Fruit fly (Drosophila melanogaster) whole organism, adult: Measurements from ENCODE around the gene CG43175.

Source experiments
- CG12768 ChIP-seq: fragments of 200-800 bp; sonication (Bioruptor generic); optimal IDR thresholded peaks from 2 replicates; lab custom pipeline; 2017; ENCODE audit warnings: missing biosample characterization, missing genetic modification characterization, mild to moderate bottlenecking, moderate library complexity, missing genetic modification reagents
- Crg-1 ChIP-seq: fragments of 200-800 bp; sonication (Bioruptor generic); optimal IDR thresholded peaks from 2 replicates; lab custom pipeline; 2016; ENCODE audit warnings: missing biosample characterization, missing genetic modification characterization
- Mnt ChIP-seq: fragments of 200-800 bp; sonication (Bioruptor generic); optimal IDR thresholded peaks from 2 replicates; lab custom pipeline; 2016; ENCODE audit warnings: missing biosample characterization, mild to moderate bottlenecking, missing genetic modification characterization
- cnc ChIP-seq, 2 experiments: fragments of >200 bp; optimal IDR thresholded peaks; 2 replicates each; lab custom pipeline; 2017
- pad ChIP-seq: fragments of 200-800 bp; sonication (Bioruptor generic); optimal IDR thresholded peaks from 3 replicates; lab custom pipeline; 2017; ENCODE audit warnings: missing biosample characterization, missing genetic modification characterization, mild to moderate bottlenecking, moderate library complexity, missing genetic modification reagents
- tj ChIP-seq: fragments of 200-800 bp; sonication (Bioruptor generic); optimal IDR thresholded peaks from 3 replicates; lab custom pipeline; 2017; ENCODE audit warnings: missing biosample characterization, mild to moderate bottlenecking, missing genetic modification characterization, moderate library complexity

- TF ChIP-seq CG12768 (GFP tag; lab: Kevin White, UChicago) (no peak), pad (GFP tag; lab: Kevin White, UChicago) (no peak), tj (GFP tag; lab: Kevin White, UChicago) (no peak), Mnt (GFP tag; lab: Kevin White, UChicago) (no peak), cnc (optimal IDR thresholded peaks at IDR 0.05; lab: Kevin White, UChicago) (no peak), Crg-1 (no peak)
Observed at dm6 chr3R:17647444-17647843, 16.9 kb downstream of the CG43175 start, which contains the start of gene CG14322.
